Fruit fly (Drosophila melanogaster) whole organism, adult: ENCODE data around the gene CG7006.

Experiments
- CG12768 ChIP-seq: fragments of 200-800 bp; sonication (Bioruptor generic); optimal IDR thresholded peaks from 2 replicates; lab custom pipeline; 2017; ENCODE audit warnings: missing biosample characterization, missing genetic modification characterization, mild to moderate bottlenecking, moderate library complexity, missing genetic modification reagents
- CG14711 ChIP-seq: fragments of 200-800 bp; sonication (Bioruptor generic); optimal IDR thresholded peaks from 2 replicates; lab custom pipeline; 2018; ENCODE audit warnings: missing biosample characterization, mild to moderate bottlenecking, missing genetic modification characterization, moderate library complexity
- CG1620 ChIP-seq: fragments of 200-800 bp; sonication (Bioruptor generic); optimal IDR thresholded peaks from 2 replicates; lab custom pipeline; 2016; ENCODE audit warnings: missing biosample characterization, missing genetic modification characterization
- CG33017 ChIP-seq: fragments of 200-800 bp; sonication (Bioruptor generic); optimal IDR thresholded peaks from 2 replicates; lab custom pipeline; 2018; ENCODE audit warnings: missing biosample characterization, mild to moderate bottlenecking, missing genetic modification characterization, moderate library complexity
- CG7045 ChIP-seq: fragments of 200-800 bp; sonication (Bioruptor generic); optimal IDR thresholded peaks from 2 replicates; lab custom pipeline; 2017; ENCODE audit warnings: missing biosample characterization, mild to moderate bottlenecking, missing genetic modification characterization
- Crg-1 ChIP-seq: fragments of 200-800 bp; sonication (Bioruptor generic); optimal IDR thresholded peaks from 2 replicates; lab custom pipeline; 2016; ENCODE audit warnings: missing biosample characterization, missing genetic modification characterization
- Hr96 ChIP-seq: fragments of 200-800 bp; sonication (Bioruptor generic); optimal IDR thresholded peaks from 2 replicates; lab custom pipeline; 2016; ENCODE audit warnings: missing biosample characterization, missing genetic modification characterization
- cic ChIP-seq: fragments of 200-800 bp; sonication (Bioruptor generic); optimal IDR thresholded peaks from 2 replicates; lab custom pipeline; 2017; ENCODE audit warnings: missing biosample characterization, mild to moderate bottlenecking, missing genetic modification characterization, moderate library complexity
- kay ChIP-seq: fragments of 200-800 bp; sonication (Bioruptor generic); peaks from one replicate; lab custom pipeline; 2016; ENCODE audit warnings: missing biosample characterization, missing genetic modification characterization, borderline replicate concordance
- ovo ChIP-seq: fragments of 200-800 bp; sonication (Bioruptor generic); optimal IDR thresholded peaks from 2 replicates; lab custom pipeline; 2016; ENCODE audit warnings: missing biosample characterization, missing genetic modification characterization
- toe ChIP-seq: fragments of 200-800 bp; sonication (Bioruptor generic); optimal IDR thresholded peaks from 2 replicates; lab custom pipeline; 2016; ENCODE audit warnings: missing biosample characterization, missing genetic modification characterization

DNA sequence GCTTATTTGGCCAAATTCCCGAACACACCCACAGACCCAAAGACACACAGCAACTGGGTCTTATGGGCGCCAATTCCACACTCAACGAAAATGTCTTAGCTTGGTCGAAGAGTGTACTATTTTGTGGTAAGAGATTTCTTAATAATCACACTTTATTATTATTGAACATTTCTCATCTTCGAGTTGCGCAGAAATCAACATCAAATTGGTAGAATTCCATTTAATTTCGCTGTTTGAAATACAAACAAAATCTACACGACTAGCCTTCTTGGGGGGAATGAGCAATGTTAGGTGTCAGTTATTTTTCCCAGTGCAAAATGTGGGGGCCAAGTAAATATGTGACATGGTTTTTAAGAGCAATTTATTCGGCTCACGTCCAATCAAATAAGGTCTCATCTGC is 40.5 kb downstream of the CG7006 start:
- TF ChIP-seq CG7045: no peak
- TF ChIP-seq Hr96 (GFP tag; lab: Kevin White, UChicago): no peak
- no peak for TF ChIP-seq ovo (GFP tag; lab: Kevin White, UChicago)
- no peak for TF ChIP-seq CG14711 (tag; lab: Kevin White, UChicago)
- TF ChIP-seq Crg-1 (GFP tag; lab: Kevin White, UChicago): no peak
- no peak for TF ChIP-seq CG33017 (tag; lab: Kevin White, UChicago)
- no peak for TF ChIP-seq toe (GFP tag; lab: Kevin White, UChicago)
- no peak for TF ChIP-seq kay (GFP tag; lab: Kevin White, UChicago)
- no peak for TF ChIP-seq CG12768 (GFP tag; lab: Kevin White, UChicago)
- no peak for TF ChIP-seq CG1620 (GFP tag; lab: Kevin White, UChicago)
- TF ChIP-seq cic: no peak
